Worm (Caenorhabditis elegans) whole organism, L3 larva: ENCODE measurements around the gene C25D7.16.

Experiments
- ama-1 ChIP-seq: fragments of 150-350 bp; optimal IDR thresholded peaks from 2 replicates; lab custom pipeline; 2018
- ceh-16 ChIP-seq: sonication (generic microtip); optimal IDR thresholded peaks from 2 replicates; lab custom pipeline; 2017; ENCODE audit warnings: missing biosample characterization, missing genetic modification characterization
- egl-27 ChIP-seq: sonication (generic microtip); optimal IDR thresholded peaks from 4 replicates; lab custom pipeline; 2017; ENCODE audit warnings: missing biosample characterization, missing genetic modification reagents, missing genetic modification characterization
- elt-2 ChIP-seq: sonication (generic microtip); optimal IDR thresholded peaks from 2 replicates; lab custom pipeline; 2016; ENCODE audit warnings: missing genetic modification reagents, mild to moderate bottlenecking, missing genetic modification characterization, missing compliant biosample characterization
- lin-15B ChIP-seq: fragments of 150-350 bp; optimal IDR thresholded peaks from 2 replicates; lab custom pipeline; 2014; ENCODE audit warnings: missing biosample characterization, missing genetic modification characterization
- nhr-11 ChIP-seq: fragments of 150-350 bp; optimal IDR thresholded peaks from 2 replicates; lab custom pipeline; 2014; ENCODE audit warnings: missing biosample characterization, missing genetic modification characterization
- pha-4 ChIP-seq: fragments of 150-350 bp; optimal IDR thresholded peaks from 2 replicates; lab custom pipeline; 2014; ENCODE audit warnings: missing biosample characterization, missing genetic modification reagents, missing genetic modification characterization
- skn-1 ChIP-seq: fragments of 150-350 bp; optimal IDR thresholded peaks from 2 replicates; lab custom pipeline; 2014; ENCODE audit warnings: missing biosample characterization, missing genetic modification characterization
- tbx-2 ChIP-seq: sonication (generic microtip); optimal IDR thresholded peaks from 2 replicates; lab custom pipeline; 2016; ENCODE audit warnings: mild to moderate bottlenecking, missing genetic modification characterization, missing compliant biosample characterization

DNA sequence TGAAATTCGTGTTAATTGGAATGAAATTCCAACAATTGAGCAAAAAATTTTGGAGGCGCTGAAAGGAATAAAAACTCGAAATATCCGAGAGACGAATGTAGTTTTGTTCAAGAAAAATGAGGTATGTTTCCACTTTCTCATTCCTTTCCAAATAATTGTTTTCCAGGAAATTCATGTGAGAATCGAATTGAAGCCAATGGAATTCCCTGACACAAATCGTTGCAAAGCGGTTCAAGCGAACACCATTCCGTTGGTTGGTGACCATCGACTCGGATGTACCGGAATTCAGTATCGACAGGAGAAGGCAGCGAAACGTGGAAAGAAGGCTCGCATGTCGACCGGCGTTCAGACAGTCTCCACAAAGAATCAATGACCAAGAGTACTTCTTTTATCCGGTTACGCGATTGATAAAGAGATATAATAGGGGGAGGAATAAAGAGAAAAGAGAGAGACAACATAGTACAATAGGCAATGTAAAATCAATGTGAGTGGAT, 420 bp downstream of the C25D7.16 start:
- TF ChIP-seq nhr-11 (tag; lab: Kevin White, UChicago): no peak
- TF ChIP-seq egl-27 (tag; lab: Kevin White, UChicago): no peak
- no peak for TF ChIP-seq lin-15B (tag; lab: Kevin White, UChicago)
- no peak for TF ChIP-seq tbx-2
- TF ChIP-seq ceh-16 (tag; lab: Kevin White, UChicago): no peak
- no peak for TF ChIP-seq ama-1 (lab: Kevin White, UChicago)
- no peak for TF ChIP-seq elt-2 (tag; lab: Kevin White, UChicago)
- no peak for TF ChIP-seq pha-4 (tag; lab: Kevin White, UChicago)
- no peak for TF ChIP-seq skn-1
